Fruit fly (Drosophila melanogaster) whole organism, embryonic: ENCODE results near the gene CG13676.
A peak's percentile ranks its signal among the peaks of the same experiment; 100 is the strongest.

Experiments
- Abd-B ChIP-seq: fragments of 200-800 bp; sonication (Bioruptor generic); optimal IDR thresholded peaks from 2 replicates; lab custom pipeline; 2018; ENCODE audit warnings: missing biosample characterization, mild to moderate bottlenecking, missing genetic modification characterization, moderate library complexity
- Aef1 ChIP-seq: fragments of 200-800 bp; sonication (Bioruptor generic); IDR thresholded peaks from 3 replicates; pipeline ENCODE4 v1.3.6; 2022; ENCODE audit warnings: missing biosample characterization, missing genetic modification characterization
- CG10565 ChIP-seq: fragments of 200-800 bp; sonication (Bioruptor generic); optimal IDR thresholded peaks from 3 replicates; lab custom pipeline; 2016; ENCODE audit warnings: missing biosample characterization, mild to moderate bottlenecking, missing genetic modification characterization
- CG10959 ChIP-seq: fragments of 200-800 bp; sonication (Bioruptor generic); IDR thresholded peaks from 2 replicates; pipeline ENCODE4 v1.3.6; 2022; ENCODE audit warnings: missing biosample characterization, missing genetic modification characterization
- CG12299 ChIP-seq: fragments of 200-800 bp; sonication (Bioruptor generic); optimal IDR thresholded peaks from 2 replicates; lab custom pipeline; 2018; ENCODE audit warnings: missing biosample characterization, mild to moderate bottlenecking, missing genetic modification characterization
- CG13775 ChIP-seq: fragments of 200-800 bp; sonication (Bioruptor generic); optimal IDR thresholded peaks from 3 replicates; lab custom pipeline; 2017; ENCODE audit warnings: missing biosample characterization, mild to moderate bottlenecking, missing genetic modification characterization
- CG1602 ChIP-seq: fragments of 200-800 bp; sonication (Bioruptor generic); optimal IDR thresholded peaks from 3 replicates; lab custom pipeline; 2016; ENCODE audit warnings: missing biosample characterization, missing genetic modification characterization
- CG17802 ChIP-seq: fragments of 200-800 bp; sonication (Bioruptor generic); optimal IDR thresholded peaks from 2 replicates; lab custom pipeline; 2018; ENCODE audit warnings: missing biosample characterization, mild to moderate bottlenecking, missing genetic modification characterization, moderate library complexity
- CG18011 ChIP-seq: fragments of 200-800 bp; sonication (Bioruptor generic); optimal IDR thresholded peaks from 2 replicates; lab custom pipeline; 2017; ENCODE audit warnings: missing biosample characterization, missing genetic modification characterization, mild to moderate bottlenecking, moderate library complexity, missing genotype
- CG2712 ChIP-seq: fragments of 200-800 bp; optimal IDR thresholded peaks from 3 replicates; lab custom pipeline; 2019; ENCODE audit warnings: missing biosample characterization, mild to moderate bottlenecking, missing genetic modification characterization, moderate library complexity
- CG31365 ChIP-seq: fragments of 200-800 bp; sonication (Bioruptor generic); optimal IDR thresholded peaks from 2 replicates; lab custom pipeline; 2018; ENCODE audit warnings: missing biosample characterization, mild to moderate bottlenecking, missing genetic modification characterization
- CG32767 ChIP-seq: fragments of 200-800 bp; sonication (Bioruptor generic); IDR thresholded peaks from 2 replicates; pipeline ENCODE4 v1.3.6; 2022; ENCODE audit warnings: missing biosample characterization, missing genetic modification characterization
- CG3995 ChIP-seq: fragments of 200-800 bp; sonication (Bioruptor generic); optimal IDR thresholded peaks from 3 replicates; lab custom pipeline; 2016; ENCODE audit warnings: missing biosample characterization, missing genetic modification characterization
- CG4617 ChIP-seq: fragments of 200-800 bp; sonication (Bioruptor generic); optimal IDR thresholded peaks from 3 replicates; lab custom pipeline; 2016; ENCODE audit warnings: missing biosample characterization, missing genetic modification characterization, borderline replicate concordance
- CG4730 ChIP-seq: fragments of 200-800 bp; sonication (Bioruptor generic); IDR thresholded peaks from 2 replicates; pipeline ENCODE4 v1.3.6; 2022; ENCODE audit warnings: missing biosample characterization, missing genetic modification characterization
- CG7556 ChIP-seq: fragments of 200-800 bp; sonication (Bioruptor generic); optimal IDR thresholded peaks from 2 replicates; lab custom pipeline; 2017; ENCODE audit warnings: missing biosample characterization, mild to moderate bottlenecking, missing genetic modification characterization
- CG9727 ChIP-seq: fragments of 200-800 bp; sonication (Bioruptor generic); optimal IDR thresholded peaks from 3 replicates; lab custom pipeline; 2017; ENCODE audit warnings: missing biosample characterization, mild to moderate bottlenecking, missing genetic modification characterization
- CG9876 ChIP-seq: fragments of 200-800 bp; sonication (Bioruptor generic); optimal IDR thresholded peaks from 2 replicates; lab custom pipeline; 2016; ENCODE audit warnings: missing biosample characterization, missing genetic modification characterization
- CTCF ChIP-seq: fragments of 200-800 bp; sonication (Bioruptor generic); optimal IDR thresholded peaks from 2 replicates; lab custom pipeline; 2017; ENCODE audit warnings: missing biosample characterization, mild to moderate bottlenecking, missing genetic modification characterization, moderate library complexity
- CoRest ChIP-seq: fragments of 200-800 bp; sonication (Bioruptor generic); optimal IDR thresholded peaks from 3 replicates; lab custom pipeline; 2018; ENCODE audit warnings: missing biosample characterization, mild to moderate bottlenecking, missing genetic modification characterization, moderate library complexity
- Dbx ChIP-seq: fragments of 200-800 bp; sonication (Bioruptor generic); IDR thresholded peaks from 3 replicates; pipeline ENCODE4 v1.3.6; 2022; ENCODE audit warnings: missing biosample characterization, missing genetic modification characterization
- Deaf1 ChIP-seq: fragments of 200-800 bp; optimal IDR thresholded peaks from 3 replicates; lab custom pipeline; 2019; ENCODE audit warnings: missing biosample characterization, mild to moderate bottlenecking, missing genetic modification characterization, moderate library complexity
- Dp ChIP-seq: fragments of 200-800 bp; sonication (Bioruptor generic); optimal IDR thresholded peaks from 2 replicates; lab custom pipeline; 2018; ENCODE audit warnings: missing biosample characterization, mild to moderate bottlenecking, missing genetic modification characterization, moderate library complexity
- E2f2 ChIP-seq: fragments of 200-800 bp; sonication (Bioruptor generic); IDR thresholded peaks from 2 replicates; pipeline ENCODE4 v1.3.6; 2022; ENCODE audit warnings: missing biosample characterization, missing genetic modification characterization
- Ets65A ChIP-seq: fragments of 200-800 bp; sonication (Bioruptor generic); peaks from one replicate; lab custom pipeline; 2016; ENCODE audit warnings: missing biosample characterization, missing genetic modification characterization
- HLH54F ChIP-seq: fragments of 200-800 bp; sonication (Bioruptor generic); optimal IDR thresholded peaks from 3 replicates; lab custom pipeline; 2016; ENCODE audit warnings: missing biosample characterization, missing genetic modification characterization
- HLHmδ ChIP-seq: fragments of 200-800 bp; sonication (Bioruptor generic); optimal IDR thresholded peaks from 2 replicates; lab custom pipeline; 2018; ENCODE audit warnings: missing biosample characterization, mild to moderate bottlenecking, missing genetic modification characterization, moderate library complexity
- HmgD ChIP-seq: fragments of 200-800 bp; sonication (Bioruptor generic); optimal IDR thresholded peaks from 3 replicates; lab custom pipeline; 2016; ENCODE audit warnings: missing biosample characterization, missing genetic modification characterization
- Myb ChIP-seq: fragments of 200-800 bp; sonication (Bioruptor generic); optimal IDR thresholded peaks from 2 replicates; lab custom pipeline; 2016; ENCODE audit warnings: missing biosample characterization, missing genetic modification characterization
- NC2α ChIP-seq: fragments of 200-800 bp; sonication (Bioruptor generic); optimal IDR thresholded peaks from 2 replicates; lab custom pipeline; 2016; ENCODE audit warnings: missing biosample characterization, missing genetic modification characterization
- Ravus ChIP-seq: fragments of 200-800 bp; sonication (Bioruptor generic); IDR thresholded peaks from 2 replicates; pipeline ENCODE4 v1.3.6; 2022; ENCODE audit warnings: missing biosample characterization, missing genetic modification characterization
- bigmax ChIP-seq: fragments of 200-800 bp; sonication (Bioruptor generic); optimal IDR thresholded peaks from 2 replicates; lab custom pipeline; 2018; ENCODE audit warnings: missing biosample characterization, mild to moderate bottlenecking, missing genetic modification characterization
- chinmo ChIP-seq: fragments of 200-800 bp; sonication (Bioruptor generic); IDR thresholded peaks from 4 replicates; pipeline ENCODE4 v1.3.6; 2022; ENCODE audit warnings: missing biosample characterization, missing genetic modification characterization; ENCODE audit not compliant: partially characterized antibody
- crp ChIP-seq, 2 experiments: fragments of 200-800 bp; sonication (Bioruptor generic); optimal IDR thresholded peaks; 2 replicates in 1 of 2; 3 replicates in 1 of 2; lab custom pipeline; 2017; ENCODE audit warnings: missing biosample characterization in 2 of 2, missing genetic modification characterization in 2 of 2, mild to moderate bottlenecking in 1 of 2, moderate library complexity in 1 of 2
- da ChIP-seq: fragments of 200-800 bp; sonication (Bioruptor generic); optimal IDR thresholded peaks from 2 replicates; lab custom pipeline; 2016; ENCODE audit warnings: missing biosample characterization, missing genetic modification characterization
- h ChIP-seq: fragments of >200 bp; optimal IDR thresholded peaks from 2 replicates; lab custom pipeline; 2017
- lab ChIP-seq: fragments of 200-800 bp; sonication (Bioruptor generic); optimal IDR thresholded peaks from 3 replicates; lab custom pipeline; 2017; ENCODE audit warnings: missing biosample characterization, missing genetic modification characterization, mild to moderate bottlenecking, moderate library complexity, missing genetic modification reagents
- pzg ChIP-seq: fragments of 200-800 bp; sonication (Bioruptor generic); optimal IDR thresholded peaks from 3 replicates; lab custom pipeline; 2018; ENCODE audit warnings: missing biosample characterization, mild to moderate bottlenecking, missing genetic modification characterization, moderate library complexity
- row ChIP-seq: fragments of 200-800 bp; sonication (Bioruptor generic); IDR thresholded peaks from 3 replicates; pipeline ENCODE4 v1.3.6; 2022; ENCODE audit warnings: missing biosample characterization, missing genetic modification characterization
- sens ChIP-seq: fragments of 200-800 bp; sonication (Bioruptor generic); peaks from one replicate; lab custom pipeline; 2016; ENCODE audit warnings: missing biosample characterization, missing genetic modification characterization
- seq ChIP-seq: fragments of 200-800 bp; sonication (Bioruptor generic); IDR thresholded peaks from 2 replicates; pipeline ENCODE4 v1.3.6; 2022; ENCODE audit warnings: missing biosample characterization, missing genetic modification characterization
- sr ChIP-seq: fragments of 200-800 bp; sonication (Bioruptor generic); IDR thresholded peaks from 3 replicates; pipeline ENCODE4 v1.3.6; 2022; ENCODE audit warnings: missing biosample characterization, missing genetic modification characterization
- stwl ChIP-seq: fragments of 200-800 bp; sonication (Bioruptor generic); optimal IDR thresholded peaks from 3 replicates; lab custom pipeline; 2018; ENCODE audit warnings: missing biosample characterization, mild to moderate bottlenecking, missing genetic modification characterization, moderate library complexity
- tio ChIP-seq: fragments of 200-800 bp; sonication (Bioruptor generic); optimal IDR thresholded peaks from 2 replicates; lab custom pipeline; 2017; ENCODE audit warnings: missing biosample characterization, missing genetic modification characterization, inconsistent platforms
- twi ChIP-seq: fragments of 200-800 bp; optimal IDR thresholded peaks from 2 replicates; lab custom pipeline; 2019; ENCODE audit warnings: missing biosample characterization, mild to moderate bottlenecking, missing genetic modification characterization, moderate library complexity
- unc-4 ChIP-seq: fragments of 200-800 bp; sonication (Bioruptor generic); IDR thresholded peaks from 2 replicates; pipeline ENCODE4 v1.3.6; 2022; ENCODE audit warnings: missing biosample characterization, missing genetic modification characterization; ENCODE audit not compliant: partially characterized antibody
- vvl ChIP-seq: fragments of 200-800 bp; sonication (Bioruptor generic); IDR thresholded peaks from 2 replicates; pipeline ENCODE4 v1.3.6; 2022; ENCODE audit warnings: missing biosample characterization, missing genetic modification characterization

CG13676 gene

DNA sequence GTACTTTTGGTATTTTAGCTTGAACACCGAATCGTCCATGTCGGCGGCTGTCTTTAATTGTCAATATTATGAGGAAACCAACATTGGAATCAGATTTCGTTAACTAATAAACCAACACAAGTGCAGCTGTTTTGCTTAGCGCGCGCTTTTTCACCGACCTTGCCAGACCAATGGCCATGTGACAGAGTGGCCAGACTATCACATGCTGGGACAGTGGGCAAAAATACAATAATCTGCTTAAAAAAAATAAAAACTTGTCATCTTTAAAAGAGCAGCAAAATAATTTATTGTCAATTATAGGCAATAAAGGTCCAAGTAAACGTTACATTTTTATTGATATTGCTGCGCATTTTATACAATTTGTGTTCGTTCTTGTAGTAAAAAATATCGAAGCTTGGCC is 24.2 kb upstream of the CG13676 start, which contains the start of gene RecQ4 (continued):
- TF ChIP-seq Ravus (GFP tag; lab: Robert Waterston, UW) = no peak
- TF ChIP-seq CG9876 (GFP tag; lab: Kevin White, UChicago) = no peak
- TF ChIP-seq CTCF = no peak
- TF ChIP-seq CG32767 (GFP tag; lab: Robert Waterston, UW) = no peak
- no peak for TF ChIP-seq CG7556 (GFP tag; lab: Kevin White, UChicago)
- no peak for TF ChIP-seq h (lab: Kevin White, UChicago)
- TF ChIP-seq CG10565 (GFP tag; lab: Kevin White, UChicago) = no peak
- no peak for TF ChIP-seq sr
- peak; percentile 54 for TF ChIP-seq bigmax (GFP tag; lab: Kevin White, UChicago)
- no peak for TF ChIP-seq NC2α (GFP tag; lab: Kevin White, UChicago)
- no peak for TF ChIP-seq HLH54F (GFP tag; lab: Kevin White, UChicago)
- no peak for TF ChIP-seq CG9727
- peak; percentile 97 for TF ChIP-seq E2f2 (GFP tag; lab: Robert Waterston, UW)
- no peak for TF ChIP-seq Dbx (GFP tag; lab: Robert Waterston, UW)
- no peak for TF ChIP-seq twi (tag; lab: Kevin White, UChicago)
- no peak for TF ChIP-seq CG2712 (tag; lab: Kevin White, UChicago)
- TF ChIP-seq CG4730 (GFP tag; lab: Robert Waterston, UW) = no peak
- TF ChIP-seq HmgD = peak; percentile 48
- TF ChIP-seq da (GFP tag; lab: Kevin White, UChicago) = no peak
- no peak for TF ChIP-seq CG13775 (GFP tag; lab: Kevin White, UChicago)
- no peak for TF ChIP-seq CG1602 (GFP tag; lab: Kevin White, UChicago)
- no peak for TF ChIP-seq CG10959 (GFP tag; lab: Robert Waterston, UW)
- TF ChIP-seq CG4617 = peak; percentile 8
- no peak for TF ChIP-seq CG17802 (tag; lab: Kevin White, UChicago)
- no peak for TF ChIP-seq seq
- no peak for TF ChIP-seq Aef1 (GFP tag; lab: Robert Waterston, UW)
- peak; percentile 77 for TF ChIP-seq stwl
- no peak for TF ChIP-seq lab
- TF ChIP-seq CG12299 (tag; lab: Kevin White, UChicago) = no peak

- TF ChIP-seq Deaf1 (tag; lab: Kevin White, UChicago) = peak; percentile 67
- no peak for TF ChIP-seq HLHmδ (GFP tag; lab: Kevin White, UChicago)
- TF ChIP-seq sens (GFP tag; lab: Kevin White, UChicago) = peak; percentile 21
- 0 out of 4 replicates have a peak, but pooled peaks have one; percentile 50 for TF ChIP-seq chinmo (GFP tag; lab: Robert Waterston, UW)
Measured at dm6 chr3L:8165436-8165835, 13.8 kb upstream of the CG13676 start, which contains the start of gene CG13675. Gene CG13675 (minus strand): TSS chr3L:8165518.

- TF ChIP-seq unc-4 (no peak), CG3995 (GFP tag; lab: Kevin White, UChicago) (peak; percentile 6), Abd-B (peak; percentile 60), pzg (GFP tag; lab: Kevin White, UChicago) (peak; percentile 21), crp (GFP tag; optimal IDR thresholded peaks at IDR 0.05; lab: Kevin White, UChicago) (peak in 1 of 2 experiments; percentile 8), tio (no peak), CG31365 (tag; lab: Kevin White, UChicago) (peak; percentile 88), Myb (GFP tag; lab: Kevin White, UChicago) (peak; percentile 99), row (no peak), CoRest (tag; lab: Kevin White, UChicago) (peak; percentile 21), Ets65A (GFP tag; lab: Kevin White, UChicago) (peak; percentile 72), CG18011 (peak; percentile 96), Dp (GFP tag; lab: Kevin White, UChicago) (peak; percentile 41), vvl (peak; percentile 49; the same call in 1 of the 2 replicates)
Measured at dm6 chr3L:8159724-8160422, 8.3 kb upstream of the CG13676 start, which contains the start of gene CG43886. Gene CG43886 (minus strand): TSS chr3L:8159774.
